Worm (Caenorhabditis elegans) whole organism, L2 larva: Measurements from ENCODE around the gene nhr-285.

Experiments used
- C34F6.9 ChIP-seq: fragments of 150-350 bp; optimal IDR thresholded peaks from 2 replicates; lab custom pipeline; 2014; ENCODE audit warnings: missing biosample characterization, missing genetic modification characterization
- Y55F3AM.14 ChIP-seq: fragments of 200-800 bp; sonication (Bioruptor generic); optimal IDR thresholded peaks from 2 replicates; lab custom pipeline; 2018; ENCODE audit warnings: mild to moderate bottlenecking, missing genetic modification characterization, missing compliant biosample characterization
- ama-1 ChIP-seq: fragments of 150-350 bp; optimal IDR thresholded peaks from 2 replicates; lab custom pipeline; 2018; ENCODE audit warnings: inconsistent platforms
- gmeb-1 ChIP-seq: fragments of 150-350 bp; optimal IDR thresholded peaks from 2 replicates; lab custom pipeline; 2014; ENCODE audit warnings: missing biosample characterization, missing genetic modification characterization
- lin-39 ChIP-seq: fragments of 150-350 bp; optimal IDR thresholded peaks from 2 replicates; lab custom pipeline; 2014; ENCODE audit warnings: missing biosample characterization, missing genetic modification reagents, missing genetic modification characterization
- mdl-1 ChIP-seq, 2 experiments: fragments of 150-350 bp in 1 of 2; sonication (generic microtip) in 1 of 2; optimal IDR thresholded peaks; 2 replicates each; lab custom pipeline; 2017; ENCODE audit warnings: missing biosample characterization in 2 of 2, missing genetic modification characterization in 2 of 2
- nhr-21 ChIP-seq: fragments of 150-350 bp; optimal IDR thresholded peaks from 2 replicates; lab custom pipeline; 2014; ENCODE audit warnings: missing biosample characterization, missing genetic modification characterization
- nhr-25 ChIP-seq: fragments of 150-350 bp; sonication (generic microtip); optimal IDR thresholded peaks from 3 replicates; lab custom pipeline; 2014; ENCODE audit warnings: missing biosample characterization, missing genetic modification characterization
- peb-1 ChIP-seq: fragments of 150-350 bp; optimal IDR thresholded peaks from 2 replicates; lab custom pipeline; 2014; ENCODE audit warnings: missing biosample characterization, missing genetic modification characterization

The nhr-285 gene

ce11 chrV:15730459-15730858 lies 48.6 kb downstream of the nhr-285 start, which contains the start of gene Y6E2A.10:
Gene Y6E2A.10 (minus strand): TSS chrV:15730559.
- TF ChIP-seq peb-1 (tag; lab: Kevin White, UChicago) (no peak), gmeb-1 (tag; lab: Kevin White, UChicago) (no peak), Y55F3AM.14 (GFP tag; lab: Kevin White, UChicago) (no peak), nhr-25 (tag; lab: Kevin White, UChicago) (no peak), nhr-21 (no peak), lin-39 (tag; lab: Kevin White, UChicago) (no peak), C34F6.9 (tag; lab: Kevin White, UChicago) (no peak), mdl-1 (tag; optimal IDR thresholded peaks at IDR 0.05; lab: Kevin White, UChicago) (no peak), ama-1 (lab: Kevin White, UChicago) (no peak)
- TF ChIP-seq, all 48 proteins: peak for 0
